Fruit fly (Drosophila melanogaster) whole organism, prepupa: ENCODE measurements around the gene Acph-1.

Experiments
- Blimp-1 ChIP-seq: fragments of 200-800 bp; sonication (Bioruptor generic); optimal IDR thresholded peaks from 3 replicates; lab custom pipeline; 2017; ENCODE audit warnings: missing biosample characterization, missing genetic modification characterization, mild to moderate bottlenecking, moderate library complexity, missing genetic modification reagents
- CG10669 ChIP-seq: fragments of 200-800 bp; sonication (Bioruptor generic); optimal IDR thresholded peaks from 3 replicates; lab custom pipeline; 2018; ENCODE audit warnings: missing biosample characterization, mild to moderate bottlenecking, missing genetic modification characterization, moderate library complexity
- CG11902 ChIP-seq: fragments of 200-800 bp; sonication (Bioruptor generic); optimal IDR thresholded peaks from 3 replicates; lab custom pipeline; 2016; ENCODE audit warnings: missing biosample characterization, missing genetic modification characterization
- CG1621 ChIP-seq: fragments of 200-800 bp; sonication (Bioruptor generic); optimal IDR thresholded peaks from 3 replicates; lab custom pipeline; 2018; ENCODE audit warnings: missing biosample characterization, mild to moderate bottlenecking, missing genetic modification characterization
- CG3032 ChIP-seq: fragments of 200-800 bp; optimal IDR thresholded peaks from 2 replicates; lab custom pipeline; 2019; ENCODE audit warnings: missing biosample characterization, mild to moderate bottlenecking, missing genetic modification characterization, moderate library complexity
- CG34406 ChIP-seq: fragments of 200-800 bp; sonication (Bioruptor generic); optimal IDR thresholded peaks from 3 replicates; lab custom pipeline; 2016; ENCODE audit warnings: missing biosample characterization, missing genetic modification characterization
- CG3919 ChIP-seq: fragments of 200-800 bp; sonication (Bioruptor generic); optimal IDR thresholded peaks from 3 replicates; lab custom pipeline; 2016; ENCODE audit warnings: missing biosample characterization, missing genetic modification characterization
- CG4318 ChIP-seq: fragments of 200-800 bp; sonication (Bioruptor generic); optimal IDR thresholded peaks from 3 replicates; lab custom pipeline; 2017; ENCODE audit warnings: missing biosample characterization, mild to moderate bottlenecking, missing genetic modification characterization
- CG6163 ChIP-seq: fragments of 200-800 bp; sonication (Bioruptor generic); IDR thresholded peaks from 3 replicates; pipeline ENCODE4 v1.3.6; 2022; ENCODE audit warnings: missing biosample characterization, missing genetic modification characterization
- CG6276 ChIP-seq: fragments of 200-800 bp; sonication (Bioruptor generic); optimal IDR thresholded peaks from 2 replicates; lab custom pipeline; 2017; ENCODE audit warnings: missing biosample characterization, mild to moderate bottlenecking, missing genetic modification characterization
- CG6808 ChIP-seq: fragments of 200-800 bp; sonication (Bioruptor generic); optimal IDR thresholded peaks from 3 replicates; lab custom pipeline; 2017; ENCODE audit warnings: missing biosample characterization, missing genetic modification characterization, mild to moderate bottlenecking, moderate library complexity, missing genetic modification reagents
- CG6854 ChIP-seq: fragments of 200-800 bp; sonication (Bioruptor generic); optimal IDR thresholded peaks from 2 replicates; lab custom pipeline; 2017; ENCODE audit warnings: missing biosample characterization, mild to moderate bottlenecking, missing genetic modification characterization
- CG8119 ChIP-seq: fragments of 200-800 bp; sonication (Bioruptor generic); IDR thresholded peaks from 3 replicates; pipeline ENCODE4 v1.3.6; 2022; ENCODE audit warnings: missing biosample characterization, missing genetic modification characterization
- CG9139 ChIP-seq: fragments of 200-800 bp; sonication (Bioruptor generic); optimal IDR thresholded peaks from 3 replicates; lab custom pipeline; 2017; ENCODE audit warnings: missing biosample characterization, mild to moderate bottlenecking, missing genetic modification characterization
- Ets21C ChIP-seq: fragments of 200-800 bp; sonication (Bioruptor generic); optimal IDR thresholded peaks from 3 replicates; lab custom pipeline; 2016; ENCODE audit warnings: missing biosample characterization, missing genetic modification characterization
- Ets96B ChIP-seq: fragments of 200-800 bp; optimal IDR thresholded peaks from 2 replicates; lab custom pipeline; 2019; ENCODE audit warnings: missing biosample characterization, mild to moderate bottlenecking, missing genetic modification characterization, moderate library complexity
- Gug ChIP-seq: fragments of 200-800 bp; sonication (Bioruptor generic); IDR thresholded peaks from 2 replicates; pipeline ENCODE4 v1.3.6; 2022; ENCODE audit warnings: missing biosample characterization, missing genetic modification characterization
- Met ChIP-seq: fragments of 200-800 bp; sonication (Bioruptor generic); optimal IDR thresholded peaks from 3 replicates; lab custom pipeline; 2016; ENCODE audit warnings: missing biosample characterization, missing genetic modification characterization
- Sox102F ChIP-seq: fragments of 200-800 bp; sonication (Bioruptor generic); optimal IDR thresholded peaks from 2 replicates; lab custom pipeline; 2016; ENCODE audit warnings: missing biosample characterization, mild to moderate bottlenecking, missing genetic modification characterization
- Sox14 ChIP-seq: fragments of 200-800 bp; sonication (Bioruptor generic); optimal IDR thresholded peaks from 3 replicates; lab custom pipeline; 2016; ENCODE audit warnings: missing biosample characterization, missing genetic modification characterization
- Sox15 ChIP-seq: fragments of 200-800 bp; sonication (Bioruptor generic); optimal IDR thresholded peaks from 3 replicates; lab custom pipeline; 2016; ENCODE audit warnings: missing biosample characterization, missing genetic modification characterization
- achi ChIP-seq: fragments of 200-800 bp; sonication (Bioruptor generic); optimal IDR thresholded peaks from 3 replicates; lab custom pipeline; 2016; ENCODE audit warnings: missing biosample characterization, missing genetic modification characterization
- cyc ChIP-seq: fragments of 200-800 bp; sonication (Bioruptor generic); optimal IDR thresholded peaks from 3 replicates; lab custom pipeline; 2016; ENCODE audit warnings: missing biosample characterization, missing genetic modification characterization
- dac ChIP-seq: fragments of 200-800 bp; sonication (Bioruptor generic); optimal IDR thresholded peaks from 2 replicates; lab custom pipeline; 2017; ENCODE audit warnings: missing biosample characterization, mild to moderate bottlenecking, missing genetic modification characterization
- esn ChIP-seq: fragments of 200-800 bp; sonication (Bioruptor generic); optimal IDR thresholded peaks from 2 replicates; lab custom pipeline; 2016; ENCODE audit warnings: missing biosample characterization, mild to moderate bottlenecking, missing genetic modification characterization, moderate library complexity
- fkh ChIP-seq: fragments of 200-800 bp; sonication (Bioruptor generic); optimal IDR thresholded peaks from 3 replicates; lab custom pipeline; 2017; ENCODE audit warnings: missing biosample characterization, mild to moderate bottlenecking, missing genetic modification characterization, moderate library complexity
- net ChIP-seq: fragments of 200-800 bp; sonication (Bioruptor generic); optimal IDR thresholded peaks from 3 replicates; lab custom pipeline; 2016; ENCODE audit warnings: missing biosample characterization, missing genetic modification characterization
- ss ChIP-seq, 2 experiments: fragments of 200-800 bp; sonication (Bioruptor generic); optimal IDR thresholded peaks; 2 replicates in 1 of 2; 3 replicates in 1 of 2; lab custom pipeline; 2017 to 2018; ENCODE audit warnings: mild to moderate bottlenecking in 2 of 2, missing biosample characterization in 2 of 2, missing genetic modification characterization in 2 of 2, moderate library complexity in 1 of 2
- svp ChIP-seq: fragments of 200-800 bp; sonication (Bioruptor generic); peaks from one replicate; lab custom pipeline; 2016; ENCODE audit warnings: missing biosample characterization, missing genetic modification characterization
- topi ChIP-seq: fragments of 200-800 bp; sonication (Bioruptor generic); optimal IDR thresholded peaks from 3 replicates; lab custom pipeline; 2016; ENCODE audit warnings: missing biosample characterization, missing genetic modification characterization
- vri ChIP-seq: fragments of 200-800 bp; sonication (Bioruptor generic); optimal IDR thresholded peaks from 3 replicates; lab custom pipeline; 2016; ENCODE audit warnings: missing biosample characterization, mild to moderate bottlenecking, missing genetic modification characterization

Gene Acph-1

dm6 chr3R:29997607-29998236 is 4.5 kb upstream of the Acph-1 start, which contains the start of the genes CG15525 and CG11504 (continued):
- TF ChIP-seq Blimp-1 (GFP tag; lab: Kevin White, UChicago) (no peak), Gug (peak; percentile 52; the same call in 1 of the 2 replicates), vri (no peak), Ets21C (GFP tag; lab: Kevin White, UChicago) (no peak), CG4318 (GFP tag; lab: Kevin White, UChicago) (no peak), Ets96B (peak; percentile 33), CG6808 (GFP tag; lab: Kevin White, UChicago) (no peak), Sox102F (GFP tag; lab: Kevin White, UChicago) (no peak)

DNA sequence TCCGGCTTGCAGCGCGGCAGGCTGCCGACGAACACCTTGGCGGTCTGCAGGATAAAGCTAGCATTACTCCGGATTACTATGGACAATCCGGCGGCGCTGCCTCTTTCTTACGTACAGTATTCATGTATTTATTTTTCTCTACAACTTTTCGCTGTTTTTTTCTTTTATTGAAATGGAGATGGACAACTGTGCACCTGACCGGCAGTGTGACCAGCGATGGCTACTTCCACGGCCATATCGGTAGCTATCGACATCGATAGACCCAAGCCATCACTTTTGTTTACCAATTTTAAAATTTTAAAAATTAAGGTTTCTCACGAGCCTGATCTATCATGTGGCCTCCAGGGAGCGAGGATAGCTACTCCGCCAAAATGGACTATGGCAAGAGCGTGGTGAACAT is 1.8 kb upstream of the Acph-1 start, which contains the start of the genes CG7903 and Sas-6:
Gene CG7903 (minus strand): TSS at position 197 of the 400 bp plus-strand sequence.
Gene Sas-6 (plus strand): TSS at position 323 of the 400 bp plus-strand sequence.
- TF ChIP-seq CG8119 (no peak), fkh (GFP tag; lab: Kevin White, UChicago) (peak; percentile 70), CG10669 (no peak), CG6163 (GFP tag; lab: Robert Waterston, UW) (0 out of 3 replicates have a peak, but pooled peaks have one; percentile 22), CG1621 (tag; lab: Kevin White, UChicago) (peak; percentile 16), Sox14 (GFP tag; lab: Kevin White, UChicago) (peak; percentile 43)

- no peak for TF ChIP-seq cyc (GFP tag; lab: Kevin White, UChicago)
- TF ChIP-seq dac = no peak
- TF ChIP-seq CG10669 = no peak
- no peak for TF ChIP-seq CG6276 (GFP tag; lab: Kevin White, UChicago)
- TF ChIP-seq fkh (GFP tag; lab: Kevin White, UChicago) = peak; percentile 67
- TF ChIP-seq CG3032 = no peak
- TF ChIP-seq, all 60 proteins: peak for 1
Observed at dm6 chr3R:29990681-29991080, 2.5 kb downstream of the Acph-1 start.

dm6 chr3R:29985219-29985618 is 8.0 kb downstream of the Acph-1 start:
- TF ChIP-seq achi (no peak), topi (GFP tag; lab: Kevin White, UChicago) (no peak), Met (GFP tag; lab: Kevin White, UChicago) (no peak), CG6854 (no peak), CG3032 (no peak), cyc (GFP tag; lab: Kevin White, UChicago) (no peak), CG11902 (no peak), CG34406 (GFP tag; lab: Kevin White, UChicago) (no peak), Sox15 (GFP tag; lab: Kevin White, UChicago) (no peak), CG9139 (no peak), CG3919 (GFP tag; lab: Kevin White, UChicago) (no peak), CG6808 (GFP tag; lab: Kevin White, UChicago) (no peak), Blimp-1 (GFP tag; lab: Kevin White, UChicago) (no peak), ss (GFP tag; optimal IDR thresholded peaks at IDR 0.05; lab: Kevin White, UChicago) (no peak), Sox14 (GFP tag; lab: Kevin White, UChicago) (no peak), esn (GFP tag; lab: Kevin White, UChicago) (no peak), net (GFP tag; lab: Kevin White, UChicago) (no peak), dac (no peak), svp (GFP tag; lab: Kevin White, UChicago) (no peak)

- peak in 1 of 2 experiments; percentile 31 for TF ChIP-seq ss (GFP tag; optimal IDR thresholded peaks at IDR 0.05; lab: Kevin White, UChicago)
- TF ChIP-seq fkh (GFP tag; lab: Kevin White, UChicago) = no peak
Observed at dm6 chr3R:29983886-29984285, 9.3 kb downstream of the Acph-1 start.
